Fruit fly (Drosophila melanogaster) whole organism, adult: ENCODE results near the gene Cyp4ae1.

Experiments used
- CG11617 ChIP-seq: fragments of 200-800 bp; sonication (Bioruptor generic); optimal IDR thresholded peaks from 2 replicates; lab custom pipeline; 2017; ENCODE audit warnings: mild to moderate bottlenecking, missing biosample characterization, missing genetic modification reagents, missing genetic modification characterization
- CG12768 ChIP-seq: fragments of 200-800 bp; sonication (Bioruptor generic); optimal IDR thresholded peaks from 2 replicates; lab custom pipeline; 2017; ENCODE audit warnings: missing biosample characterization, missing genetic modification characterization, mild to moderate bottlenecking, moderate library complexity, missing genetic modification reagents
- CG14711 ChIP-seq: fragments of 200-800 bp; sonication (Bioruptor generic); optimal IDR thresholded peaks from 2 replicates; lab custom pipeline; 2018; ENCODE audit warnings: missing biosample characterization, mild to moderate bottlenecking, missing genetic modification characterization, moderate library complexity
- CG1620 ChIP-seq: fragments of 200-800 bp; sonication (Bioruptor generic); optimal IDR thresholded peaks from 2 replicates; lab custom pipeline; 2016; ENCODE audit warnings: missing biosample characterization, missing genetic modification characterization
- CG33017 ChIP-seq: fragments of 200-800 bp; sonication (Bioruptor generic); optimal IDR thresholded peaks from 2 replicates; lab custom pipeline; 2018; ENCODE audit warnings: missing biosample characterization, mild to moderate bottlenecking, missing genetic modification characterization, moderate library complexity
- CG5204 ChIP-seq: fragments of 200-800 bp; sonication (Bioruptor generic); optimal IDR thresholded peaks from 2 replicates; lab custom pipeline; 2016; ENCODE audit warnings: missing biosample characterization, missing genetic modification characterization
- CG7045 ChIP-seq: fragments of 200-800 bp; sonication (Bioruptor generic); optimal IDR thresholded peaks from 2 replicates; lab custom pipeline; 2017; ENCODE audit warnings: missing biosample characterization, mild to moderate bottlenecking, missing genetic modification characterization
- CG7101 ChIP-seq: fragments of 200-800 bp; sonication (Bioruptor generic); optimal IDR thresholded peaks from 2 replicates; lab custom pipeline; 2018; ENCODE audit warnings: missing biosample characterization, mild to moderate bottlenecking, missing genetic modification characterization, moderate library complexity
- Clk ChIP-seq: fragments of 200-800 bp; sonication (Bioruptor generic); optimal IDR thresholded peaks from 2 replicates; lab custom pipeline; 2017; ENCODE audit warnings: missing biosample characterization, missing genetic modification characterization
- Crg-1 ChIP-seq: fragments of 200-800 bp; sonication (Bioruptor generic); optimal IDR thresholded peaks from 2 replicates; lab custom pipeline; 2016; ENCODE audit warnings: missing biosample characterization, missing genetic modification characterization
- Hr96 ChIP-seq: fragments of 200-800 bp; sonication (Bioruptor generic); optimal IDR thresholded peaks from 2 replicates; lab custom pipeline; 2016; ENCODE audit warnings: missing biosample characterization, missing genetic modification characterization
- Mnt ChIP-seq: fragments of 200-800 bp; sonication (Bioruptor generic); optimal IDR thresholded peaks from 2 replicates; lab custom pipeline; 2016; ENCODE audit warnings: missing biosample characterization, mild to moderate bottlenecking, missing genetic modification characterization
- bab1 ChIP-seq: fragments of 200-800 bp; sonication (Bioruptor generic); optimal IDR thresholded peaks from 3 replicates; lab custom pipeline; 2019; ENCODE audit warnings: missing biosample characterization, mild to moderate bottlenecking, missing genetic modification characterization, moderate library complexity
- cic ChIP-seq: fragments of 200-800 bp; sonication (Bioruptor generic); optimal IDR thresholded peaks from 2 replicates; lab custom pipeline; 2017; ENCODE audit warnings: missing biosample characterization, mild to moderate bottlenecking, missing genetic modification characterization, moderate library complexity
- cnc ChIP-seq, 2 experiments: fragments of >200 bp; optimal IDR thresholded peaks; 2 replicates each; lab custom pipeline; 2017
- kay ChIP-seq: fragments of 200-800 bp; sonication (Bioruptor generic); peaks from one replicate; lab custom pipeline; 2016; ENCODE audit warnings: missing biosample characterization, missing genetic modification characterization, borderline replicate concordance
- ovo ChIP-seq: fragments of 200-800 bp; sonication (Bioruptor generic); optimal IDR thresholded peaks from 2 replicates; lab custom pipeline; 2016; ENCODE audit warnings: missing biosample characterization, missing genetic modification characterization
- pad ChIP-seq: fragments of 200-800 bp; sonication (Bioruptor generic); optimal IDR thresholded peaks from 3 replicates; lab custom pipeline; 2017; ENCODE audit warnings: missing biosample characterization, missing genetic modification characterization, mild to moderate bottlenecking, moderate library complexity, missing genetic modification reagents
- tj ChIP-seq: fragments of 200-800 bp; sonication (Bioruptor generic); optimal IDR thresholded peaks from 3 replicates; lab custom pipeline; 2017; ENCODE audit warnings: missing biosample characterization, mild to moderate bottlenecking, missing genetic modification characterization, moderate library complexity
- toe ChIP-seq: fragments of 200-800 bp; sonication (Bioruptor generic); optimal IDR thresholded peaks from 2 replicates; lab custom pipeline; 2016; ENCODE audit warnings: missing biosample characterization, missing genetic modification characterization

Cyp4ae1 gene

DNA sequence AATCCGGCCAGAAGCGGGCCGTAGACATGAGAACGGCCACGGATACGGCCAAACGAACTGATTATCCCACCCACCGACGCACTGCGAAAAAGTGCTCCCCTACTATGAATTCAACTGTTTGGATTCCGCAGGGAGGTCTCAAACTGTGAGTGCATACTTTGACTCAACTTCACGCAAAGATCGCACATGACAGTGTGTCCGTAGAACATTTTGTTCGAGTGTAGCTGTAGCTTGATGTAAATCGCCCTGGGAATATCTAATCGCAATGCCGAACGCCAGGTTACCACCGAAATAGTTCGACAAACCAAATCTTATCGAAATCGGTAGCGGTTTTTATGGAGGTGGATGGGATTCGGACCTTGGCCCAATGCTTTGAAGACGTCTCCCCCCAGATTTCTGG, 17.8 kb upstream of the Cyp4ae1 start:
- no peak for TF ChIP-seq CG5204
- no peak for TF ChIP-seq Crg-1 (GFP tag; lab: Kevin White, UChicago)
- no peak for TF ChIP-seq bab1 (GFP tag; lab: Kevin White, UChicago)
- TF ChIP-seq Hr96, result no peak
- TF ChIP-seq ovo (GFP tag; lab: Kevin White, UChicago), result no peak
- no peak for TF ChIP-seq toe (GFP tag; lab: Kevin White, UChicago)
- TF ChIP-seq CG1620, result no peak

DNA sequence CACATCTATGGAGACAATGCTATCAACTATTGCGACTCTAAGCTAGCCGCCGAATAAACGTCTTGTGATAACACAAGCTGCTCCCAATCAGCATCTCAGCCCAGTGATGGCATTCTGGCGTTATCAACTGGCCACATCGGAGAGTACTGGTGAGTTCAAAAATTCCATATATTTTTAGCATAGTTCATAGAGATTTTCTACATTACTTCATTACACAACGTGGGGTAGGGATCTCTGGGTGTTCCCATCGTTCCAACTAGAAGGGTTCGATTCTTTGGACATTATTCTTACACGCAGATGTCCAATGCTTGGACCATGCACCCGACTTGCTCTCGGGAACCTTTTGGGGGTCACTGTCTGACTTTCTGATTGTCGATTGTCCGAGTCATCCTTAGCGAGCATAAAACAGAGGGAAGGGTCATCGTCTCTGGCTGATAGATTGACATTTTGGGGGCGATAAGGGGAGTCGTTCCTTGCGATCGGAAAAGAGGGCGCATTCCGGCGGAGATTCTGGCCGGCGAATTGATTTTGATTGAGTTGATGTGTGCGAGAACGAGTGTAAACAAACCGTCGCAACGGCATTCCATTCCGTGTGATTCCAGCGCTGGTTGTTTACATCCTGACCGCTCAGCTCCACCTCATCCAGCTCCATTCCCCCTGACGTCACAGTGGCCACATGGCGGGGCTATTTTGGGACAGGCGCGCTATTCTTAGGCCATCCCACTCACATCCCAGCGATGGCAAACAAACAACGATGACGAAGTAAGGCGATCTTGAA, 16.5 kb upstream of the Cyp4ae1 start, which contains the start of the genes Cyp4d1 and CG3630:
Cyp4d1 (minus strand) TSS at position 51 of the 778 bp plus-strand sequence.
CG3630 (plus strand) TSS at position 67 of the 778 bp plus-strand sequence.
- TF ChIP-seq Clk (GFP tag; lab: Kevin White, UChicago) (no peak), ovo (GFP tag; lab: Kevin White, UChicago) (no peak), CG1620 (no peak), bab1 (GFP tag; lab: Kevin White, UChicago) (no peak), pad (GFP tag; lab: Kevin White, UChicago) (no peak), Hr96 (no peak), kay (GFP tag; lab: Kevin White, UChicago) (no peak), CG14711 (tag; lab: Kevin White, UChicago) (no peak), Crg-1 (GFP tag; lab: Kevin White, UChicago) (no peak), cnc (optimal IDR thresholded peaks at IDR 0.05; lab: Kevin White, UChicago) (no peak), Mnt (GFP tag; lab: Kevin White, UChicago) (no peak), CG7101 (tag; lab: Kevin White, UChicago) (no peak), toe (GFP tag; lab: Kevin White, UChicago) (no peak), CG33017 (tag; lab: Kevin White, UChicago) (no peak), CG5204 (no peak), cic (GFP tag; lab: Kevin White, UChicago) (no peak), CG11617 (GFP tag; lab: Kevin White, UChicago) (no peak), CG7045 (GFP tag; lab: Kevin White, UChicago) (no peak)

DNA sequence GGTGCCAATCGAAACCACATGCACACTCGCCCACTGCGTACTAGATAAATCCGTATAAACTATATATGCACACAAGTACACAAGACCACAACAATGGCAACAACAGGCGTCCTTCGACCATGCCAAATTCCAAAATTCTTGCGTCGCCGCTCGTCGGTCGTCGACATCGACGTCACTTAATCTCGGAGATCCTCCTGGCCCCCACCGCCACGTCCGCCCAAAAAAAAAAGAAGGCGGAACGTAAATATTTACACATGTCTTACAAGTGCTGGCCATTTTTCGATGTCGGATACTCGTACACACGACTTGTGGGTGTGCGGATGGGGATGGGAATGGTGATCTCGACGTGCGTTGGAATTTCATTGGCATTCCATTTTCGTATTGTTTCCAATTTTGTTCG, 15.4 kb upstream of the Cyp4ae1 start:
- no peak for TF ChIP-seq CG11617 (GFP tag; lab: Kevin White, UChicago)
- no peak for TF ChIP-seq CG7101 (tag; lab: Kevin White, UChicago)
- no peak for TF ChIP-seq ovo (GFP tag; lab: Kevin White, UChicago)
- no peak for TF ChIP-seq CG12768 (GFP tag; lab: Kevin White, UChicago)
- no peak for TF ChIP-seq cnc (optimal IDR thresholded peaks at IDR 0.05; lab: Kevin White, UChicago)
- TF ChIP-seq tj (GFP tag; lab: Kevin White, UChicago), result no peak
- no peak for TF ChIP-seq toe (GFP tag; lab: Kevin White, UChicago)
- no peak for TF ChIP-seq CG7045 (GFP tag; lab: Kevin White, UChicago)
- no peak for TF ChIP-seq Hr96
- TF ChIP-seq cic (GFP tag; lab: Kevin White, UChicago), result no peak
- no peak for TF ChIP-seq CG14711 (tag; lab: Kevin White, UChicago)
- no peak for TF ChIP-seq CG5204
- TF ChIP-seq pad (GFP tag; lab: Kevin White, UChicago), result no peak
- no peak for TF ChIP-seq bab1 (GFP tag; lab: Kevin White, UChicago)

DNA sequence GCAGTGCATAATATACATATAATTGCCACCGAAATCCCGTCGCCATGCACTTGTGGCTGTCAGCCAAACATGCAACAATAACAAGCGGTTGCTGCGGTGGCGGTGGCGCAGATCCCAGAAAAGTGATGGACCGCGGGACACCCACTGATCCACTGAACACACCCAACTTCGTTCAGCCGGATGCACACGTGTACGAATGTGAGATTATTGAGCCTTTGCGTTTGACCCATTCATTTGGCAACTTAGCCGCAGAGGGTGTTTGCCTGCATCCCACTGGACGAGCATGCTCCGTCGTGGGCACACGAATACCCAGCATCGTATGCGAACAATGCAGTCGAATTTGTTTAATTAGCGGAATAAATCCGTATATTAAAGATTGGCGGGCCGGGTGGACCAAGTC, 13.4 kb upstream of the Cyp4ae1 start:
- TF ChIP-seq Mnt (GFP tag; lab: Kevin White, UChicago) (no peak), Crg-1 (GFP tag; lab: Kevin White, UChicago) (no peak), kay (GFP tag; lab: Kevin White, UChicago) (no peak), tj (GFP tag; lab: Kevin White, UChicago) (no peak), CG33017 (tag; lab: Kevin White, UChicago) (no peak), toe (GFP tag; lab: Kevin White, UChicago) (no peak), CG7045 (GFP tag; lab: Kevin White, UChicago) (no peak), CG11617 (GFP tag; lab: Kevin White, UChicago) (no peak), ovo (GFP tag; lab: Kevin White, UChicago) (no peak), CG1620 (no peak), cnc (optimal IDR thresholded peaks at IDR 0.05; lab: Kevin White, UChicago) (no peak), Hr96 (no peak), CG5204 (no peak)

- TF ChIP-seq CG33017 (tag; lab: Kevin White, UChicago), result no peak
Measured at dm6 chrX:2166129-2166528, 12.7 kb upstream of the Cyp4ae1 start.

DNA sequence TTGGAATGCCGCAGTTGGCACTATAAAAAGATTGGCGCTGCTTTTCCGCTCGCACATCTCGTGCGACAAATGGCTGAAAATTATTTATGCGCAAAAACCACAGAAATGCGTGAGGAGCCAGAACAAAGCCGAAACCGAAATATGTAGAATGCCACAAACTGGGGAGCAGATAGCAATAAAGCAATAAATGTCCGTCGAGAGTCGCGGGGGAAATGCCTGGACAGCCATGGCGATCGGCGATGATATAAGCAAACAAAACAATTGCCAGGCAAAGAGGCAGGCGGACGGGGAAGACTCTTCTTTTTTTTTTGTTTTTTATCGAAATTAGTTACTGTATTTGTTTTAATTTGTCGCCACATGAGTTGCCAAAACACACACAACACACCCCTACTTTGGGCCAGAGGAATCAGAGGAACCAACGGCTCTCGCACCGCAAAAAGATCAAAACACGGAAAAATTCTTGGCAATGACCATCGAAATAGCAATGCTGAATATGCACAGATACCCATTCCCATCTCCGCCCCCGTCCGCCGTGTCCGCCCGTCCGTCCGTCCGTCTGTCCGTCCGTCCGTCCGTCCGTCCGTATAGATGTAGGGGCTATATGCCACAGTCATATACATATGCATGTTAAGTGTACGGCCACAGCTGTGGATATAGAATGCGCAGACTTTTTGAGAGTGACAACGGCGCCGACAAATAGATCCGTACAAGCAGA, 10.2 kb upstream of the Cyp4ae1 start:
- TF ChIP-seq CG11617 (GFP tag; lab: Kevin White, UChicago) (peak; percentile 15), tj (GFP tag; lab: Kevin White, UChicago) (no peak)
